Fruit fly (Drosophila melanogaster) whole organism, embryonic: ENCODE data around the gene Rab39.

Source experiments
- Bdp1 ChIP-seq: fragments of 200-800 bp; sonication (Bioruptor generic); optimal IDR thresholded peaks from 3 replicates; lab custom pipeline; 2016; ENCODE audit warnings: missing biosample characterization, missing genetic modification characterization
- CG10267 ChIP-seq: fragments of 200-800 bp; sonication (Bioruptor generic); optimal IDR thresholded peaks from 2 replicates; lab custom pipeline; 2018; ENCODE audit warnings: missing biosample characterization, mild to moderate bottlenecking, missing genetic modification characterization, moderate library complexity
- CG10431 ChIP-seq: fragments of 200-800 bp; sonication (Bioruptor generic); optimal IDR thresholded peaks from 3 replicates; lab custom pipeline; 2018; ENCODE audit warnings: missing biosample characterization, mild to moderate bottlenecking, missing genetic modification characterization
- CG11093 ChIP-seq: fragments of 200-800 bp; sonication (Bioruptor generic); IDR thresholded peaks from 3 replicates; pipeline ENCODE4 v1.3.6; 2022; ENCODE audit warnings: missing biosample characterization, missing genetic modification characterization
- CG12299 ChIP-seq: fragments of 200-800 bp; sonication (Bioruptor generic); optimal IDR thresholded peaks from 2 replicates; lab custom pipeline; 2018; ENCODE audit warnings: missing biosample characterization, mild to moderate bottlenecking, missing genetic modification characterization
- CG12391 ChIP-seq: fragments of 200-800 bp; sonication (Bioruptor generic); optimal IDR thresholded peaks from 3 replicates; lab custom pipeline; 2018; ENCODE audit warnings: missing biosample characterization, mild to moderate bottlenecking, missing genetic modification characterization, moderate library complexity
- CG1529 ChIP-seq: fragments of 200-800 bp; sonication (Bioruptor generic); optimal IDR thresholded peaks from 3 replicates; lab custom pipeline; 2018; ENCODE audit warnings: missing biosample characterization, missing genetic modification characterization
- CG15514 ChIP-seq: fragments of 200-800 bp; sonication (Bioruptor generic); optimal IDR thresholded peaks from 3 replicates; lab custom pipeline; 2017; ENCODE audit warnings: missing biosample characterization, missing genetic modification characterization, mild to moderate bottlenecking, moderate library complexity, missing genetic modification reagents
- CG1603 ChIP-seq: fragments of 200-800 bp; sonication (Bioruptor generic); optimal IDR thresholded peaks from 2 replicates; lab custom pipeline; 2019; ENCODE audit warnings: missing biosample characterization, mild to moderate bottlenecking, missing genetic modification characterization, moderate library complexity
- CG17568 ChIP-seq: fragments of 200-800 bp; sonication (Bioruptor generic); optimal IDR thresholded peaks from 2 replicates; lab custom pipeline; 2018; ENCODE audit warnings: missing biosample characterization, mild to moderate bottlenecking, missing genetic modification characterization, moderate library complexity
- CG17802 ChIP-seq: fragments of 200-800 bp; sonication (Bioruptor generic); optimal IDR thresholded peaks from 2 replicates; lab custom pipeline; 2018; ENCODE audit warnings: missing biosample characterization, mild to moderate bottlenecking, missing genetic modification characterization, moderate library complexity
- CG31365 ChIP-seq: fragments of 200-800 bp; sonication (Bioruptor generic); optimal IDR thresholded peaks from 2 replicates; lab custom pipeline; 2018; ENCODE audit warnings: missing biosample characterization, mild to moderate bottlenecking, missing genetic modification characterization
- CG33213 ChIP-seq: fragments of 200-800 bp; sonication (Bioruptor generic); optimal IDR thresholded peaks from 3 replicates; lab custom pipeline; 2016; ENCODE audit warnings: missing biosample characterization, missing genetic modification characterization
- CG6272 ChIP-seq: fragments of 200-800 bp; sonication (Bioruptor generic); IDR thresholded peaks from 2 replicates; pipeline ENCODE4 v1.3.6; 2022; ENCODE audit warnings: missing biosample characterization, missing genetic modification characterization
- CG7372 ChIP-seq: fragments of 200-800 bp; sonication (Bioruptor generic); IDR thresholded peaks from 2 replicates; pipeline ENCODE4 v1.3.6; 2022; ENCODE audit warnings: missing biosample characterization, missing genetic modification characterization
- CG7745 ChIP-seq: fragments of 200-800 bp; sonication (Bioruptor generic); optimal IDR thresholded peaks from 2 replicates; lab custom pipeline; 2018; ENCODE audit warnings: missing biosample characterization, mild to moderate bottlenecking, missing genetic modification characterization, moderate library complexity
- CG9817 ChIP-seq: fragments of 200-800 bp; sonication (Bioruptor generic); optimal IDR thresholded peaks from 2 replicates; lab custom pipeline; 2018; ENCODE audit warnings: missing biosample characterization, mild to moderate bottlenecking, missing genetic modification characterization, moderate library complexity
- CG9932 ChIP-seq: fragments of 200-800 bp; sonication (Bioruptor generic); IDR thresholded peaks from 2 replicates; pipeline ENCODE4 v1.3.6; 2022; ENCODE audit warnings: missing biosample characterization, missing genetic modification characterization
- CoRest ChIP-seq: fragments of 200-800 bp; sonication (Bioruptor generic); optimal IDR thresholded peaks from 3 replicates; lab custom pipeline; 2018; ENCODE audit warnings: missing biosample characterization, mild to moderate bottlenecking, missing genetic modification characterization, moderate library complexity
- D19B ChIP-seq: fragments of 200-800 bp; sonication (Bioruptor generic); optimal IDR thresholded peaks from 2 replicates; lab custom pipeline; 2017; ENCODE audit warnings: missing biosample characterization, mild to moderate bottlenecking, missing genetic modification characterization
- HLH3B ChIP-seq: fragments of 200-800 bp; sonication (Bioruptor generic); IDR thresholded peaks from 2 replicates; pipeline ENCODE4 v1.3.6; 2022; ENCODE audit warnings: missing biosample characterization, missing genetic modification characterization
- Hmr ChIP-seq: fragments of 200-800 bp; sonication (Bioruptor generic); optimal IDR thresholded peaks from 3 replicates; lab custom pipeline; 2017; ENCODE audit warnings: mild to moderate bottlenecking, missing biosample characterization, missing genetic modification reagents, missing genetic modification characterization
- Hsf ChIP-seq: fragments of 200-800 bp; sonication (Bioruptor generic); optimal IDR thresholded peaks from 3 replicates; lab custom pipeline; 2016; ENCODE audit warnings: missing biosample characterization, missing genetic modification characterization
- Kr ChIP-seq: fragments of 200-800 bp; sonication (Bioruptor generic); optimal IDR thresholded peaks from 2 replicates; lab custom pipeline; 2017; ENCODE audit warnings: missing biosample characterization, mild to moderate bottlenecking, missing genetic modification characterization
- Lhr ChIP-seq: fragments of 200-800 bp; sonication (Bioruptor generic); optimal IDR thresholded peaks from 3 replicates; lab custom pipeline; 2017; ENCODE audit warnings: mild to moderate bottlenecking, missing biosample characterization, missing genetic modification reagents, missing genetic modification characterization
- MTF-1 ChIP-seq: fragments of 200-800 bp; sonication (Bioruptor generic); optimal IDR thresholded peaks from 2 replicates; lab custom pipeline; 2018; ENCODE audit warnings: missing biosample characterization, mild to moderate bottlenecking, missing genetic modification characterization, borderline replicate concordance
- Med ChIP-seq: fragments of 200-800 bp; sonication (Bioruptor generic); peaks from one replicate; lab custom pipeline; 2016; ENCODE audit warnings: missing biosample characterization, missing genetic modification characterization, mild to moderate bottlenecking, inconsistent platforms, moderate library complexity
- Myb ChIP-seq: fragments of 200-800 bp; sonication (Bioruptor generic); optimal IDR thresholded peaks from 2 replicates; lab custom pipeline; 2016; ENCODE audit warnings: missing biosample characterization, missing genetic modification characterization
- NK7.1 ChIP-seq: fragments of 200-800 bp; sonication (Bioruptor generic); optimal IDR thresholded peaks from 3 replicates; lab custom pipeline; 2016; ENCODE audit warnings: missing biosample characterization, missing genetic modification characterization
- Neu2 ChIP-seq: fragments of 200-800 bp; sonication (Bioruptor generic); optimal IDR thresholded peaks from 3 replicates; lab custom pipeline; 2016; ENCODE audit warnings: missing biosample characterization, missing genetic modification characterization, borderline replicate concordance
- Ssrp ChIP-seq: fragments of 200-800 bp; sonication (Bioruptor generic); optimal IDR thresholded peaks from 2 replicates; lab custom pipeline; 2018; ENCODE audit warnings: missing biosample characterization, mild to moderate bottlenecking, missing genetic modification characterization, moderate library complexity
- Vsx1 ChIP-seq: fragments of 200-800 bp; sonication (Bioruptor generic); optimal IDR thresholded peaks from 2 replicates; lab custom pipeline; 2017; ENCODE audit warnings: missing biosample characterization, mild to moderate bottlenecking, missing genetic modification characterization, missing genetic modification reagents
- ac ChIP-seq: fragments of 200-800 bp; sonication (Bioruptor generic); optimal IDR thresholded peaks from 3 replicates; lab custom pipeline; 2017; ENCODE audit warnings: missing biosample characterization, mild to moderate bottlenecking, missing genetic modification characterization
- ash1 ChIP-seq: fragments of 200-800 bp; sonication (Bioruptor generic); optimal IDR thresholded peaks from 2 replicates; lab custom pipeline; 2018; ENCODE audit warnings: missing biosample characterization, mild to moderate bottlenecking, missing genetic modification characterization
- az2 ChIP-seq: fragments of 200-800 bp; sonication (Bioruptor generic); optimal IDR thresholded peaks from 3 replicates; lab custom pipeline; 2016; ENCODE audit warnings: missing biosample characterization, missing genetic modification characterization
- caup ChIP-seq: fragments of 200-800 bp; sonication (Bioruptor generic); optimal IDR thresholded peaks from 3 replicates; lab custom pipeline; 2017; ENCODE audit warnings: missing biosample characterization, mild to moderate bottlenecking, missing genetic modification characterization, moderate library complexity; ENCODE audit not compliant: severe bottlenecking
- ci ChIP-seq: fragments of 200-800 bp; sonication (Bioruptor generic); IDR thresholded peaks from 3 replicates; pipeline ENCODE4 v1.3.6; 2022; ENCODE audit warnings: missing biosample characterization, missing genetic modification characterization
- crp ChIP-seq, 2 experiments: fragments of 200-800 bp; sonication (Bioruptor generic); optimal IDR thresholded peaks; 2 replicates in 1 of 2; 3 replicates in 1 of 2; lab custom pipeline; 2017; ENCODE audit warnings: missing biosample characterization in 2 of 2, missing genetic modification characterization in 2 of 2, mild to moderate bottlenecking in 1 of 2, moderate library complexity in 1 of 2
- dimm ChIP-seq: fragments of 200-800 bp; sonication (Bioruptor generic); IDR thresholded peaks from 2 replicates; pipeline ENCODE4 v1.3.6; 2022; ENCODE audit warnings: missing biosample characterization, missing genetic modification characterization
- fd64A ChIP-seq: fragments of 200-800 bp; sonication (Bioruptor generic); optimal IDR thresholded peaks from 3 replicates; lab custom pipeline; 2018; ENCODE audit warnings: missing biosample characterization, mild to moderate bottlenecking, missing genetic modification characterization
- gt ChIP-seq: fragments of 200-800 bp; sonication (Bioruptor generic); IDR thresholded peaks from 2 replicates; pipeline ENCODE4 v1.3.6; 2022; ENCODE audit warnings: missing biosample characterization, missing genetic modification characterization
- nmo ChIP-seq: fragments of 200-800 bp; sonication (Bioruptor generic); optimal IDR thresholded peaks from 2 replicates; lab custom pipeline; 2018; ENCODE audit warnings: missing biosample characterization, mild to moderate bottlenecking, missing genetic modification characterization, moderate library complexity
- pita ChIP-seq: fragments of 200-800 bp; sonication (Bioruptor generic); optimal IDR thresholded peaks from 2 replicates; lab custom pipeline; 2017; ENCODE audit warnings: missing biosample characterization, mild to moderate bottlenecking, missing genetic modification characterization
- sisA ChIP-seq: fragments of 200-800 bp; sonication (Bioruptor generic); IDR thresholded peaks from 2 replicates; pipeline ENCODE4 v1.3.6; 2022; ENCODE audit warnings: missing biosample characterization, missing genetic modification characterization
- ssp ChIP-seq: fragments of 200-800 bp; sonication (Bioruptor generic); IDR thresholded peaks from 2 replicates; pipeline ENCODE4 v1.3.6; 2022; ENCODE audit warnings: missing biosample characterization, missing genetic modification characterization
- stc ChIP-seq: fragments of 200-800 bp; sonication (Bioruptor generic); IDR thresholded peaks from 2 replicates; pipeline ENCODE4 v1.3.6; 2022; ENCODE audit warnings: missing biosample characterization, missing genetic modification characterization

Rab39 gene

dm6 chrX:7734131-7734930 lies at the start of gene Rab39, which contains the start of gene Pdp (continued):
- TF ChIP-seq CoRest (tag; lab: Kevin White, UChicago), result peak; percentile 83
- TF ChIP-seq Med (GFP tag; lab: Kevin White, UChicago), result peak; percentile 94
- no peak for TF ChIP-seq Neu2 (GFP tag; lab: Kevin White, UChicago)
- no peak for TF ChIP-seq fd64A
- TF ChIP-seq gt (GFP tag; lab: Robert Waterston, UW), result peak; percentile 70
- no peak for TF ChIP-seq D19B (GFP tag; lab: Kevin White, UChicago)
- TF ChIP-seq CG12391 (tag; lab: Kevin White, UChicago), result peak; percentile 79
- peak; percentile 84 for TF ChIP-seq nmo (GFP tag; lab: Kevin White, UChicago)
- TF ChIP-seq Kr (GFP tag; lab: Kevin White, UChicago), result no peak
- TF ChIP-seq stc (GFP tag; lab: Robert Waterston, UW), result 0 out of 2 replicates have a peak, but pooled peaks have one; percentile 50
- peak; percentile 64 for TF ChIP-seq CG10267 (tag; lab: Kevin White, UChicago)
- no peak for TF ChIP-seq HLH3B (GFP tag; lab: Robert Waterston, UW)
- TF ChIP-seq az2, result peak; percentile 72
- no peak for TF ChIP-seq ac
- TF ChIP-seq Myb (GFP tag; lab: Kevin White, UChicago), result peak; percentile 43
- peak; percentile 78 for TF ChIP-seq Hmr (GFP tag; lab: Kevin White, UChicago)
- no peak for TF ChIP-seq pita
- no peak for TF ChIP-seq CG7745 (tag; lab: Kevin White, UChicago)
- peak; percentile 86 for TF ChIP-seq CG9817 (tag; lab: Kevin White, UChicago)
- TF ChIP-seq CG11093, result peak; percentile 75; the same call in 2 of the 3 replicates
- peak; percentile 59 for TF ChIP-seq Bdp1 (GFP tag; lab: Kevin White, UChicago)
- peak; percentile 76 for TF ChIP-seq ci (GFP tag; lab: Robert Waterston, UW)
- peak; percentile 54 for TF ChIP-seq Ssrp (tag; lab: Kevin White, UChicago)
- TF ChIP-seq ssp (GFP tag; lab: Robert Waterston, UW), result peak; percentile 61; the same call in 1 of the 2 replicates
- no peak for TF ChIP-seq Vsx1
- peak; percentile 81 for TF ChIP-seq Hsf
- TF ChIP-seq CG33213 (GFP tag; lab: Kevin White, UChicago), result peak; percentile 57
- TF ChIP-seq CG17802 (tag; lab: Kevin White, UChicago), result peak; percentile 23
- peak; percentile 18 for TF ChIP-seq CG10431 (GFP tag; lab: Kevin White, UChicago)
- TF ChIP-seq CG9932, result peak; percentile 94
- peak; percentile 54 for TF ChIP-seq CG1603 (tag; lab: Kevin White, UChicago)
- TF ChIP-seq CG12299 (tag; lab: Kevin White, UChicago), result peak; percentile 51
- peak; percentile 51 for TF ChIP-seq Lhr (GFP tag; lab: Kevin White, UChicago)
- TF ChIP-seq CG7372 (GFP tag; lab: Robert Waterston, UW), result peak; percentile 77
- no peak for TF ChIP-seq CG31365 (tag; lab: Kevin White, UChicago)
- TF ChIP-seq CG17568 (GFP tag; lab: Kevin White, UChicago), result no peak
- TF ChIP-seq ash1 (GFP tag; lab: Kevin White, UChicago), result no peak
- TF ChIP-seq sisA (GFP tag; lab: Robert Waterston, UW), result peak; percentile 83
- TF ChIP-seq MTF-1 (GFP tag; lab: Kevin White, UChicago), result no peak
- TF ChIP-seq dimm, result no peak
- peak; percentile 78 for TF ChIP-seq CG15514 (GFP tag; lab: Kevin White, UChicago)
- TF ChIP-seq CG1529, result no peak
- peak in 1 of 2 experiments; percentile 37 for TF ChIP-seq crp (GFP tag; optimal IDR thresholded peaks at IDR 0.05; lab: Kevin White, UChicago)
- peak; percentile 11 for TF ChIP-seq NK7.1 (GFP tag; lab: Kevin White, UChicago)
- TF ChIP-seq CG6272 (GFP tag; lab: Robert Waterston, UW), result peak; percentile 86
- peak; percentile 68 for TF ChIP-seq caup (GFP tag; lab: Kevin White, UChicago)
